Fruit fly (Drosophila melanogaster) whole organism, pupa: ENCODE measurements around the gene Ugt303A1.
A peak's percentile ranks its signal among the peaks of the same experiment; 100 is the strongest.

Experiments
- CG12605 ChIP-seq: fragments of 200-800 bp; sonication (Bioruptor generic); IDR thresholded peaks from 2 replicates; pipeline ENCODE4 v1.3.6; 2022; ENCODE audit warnings: missing biosample characterization, missing genetic modification characterization
- CG9948 ChIP-seq: fragments of 200-800 bp; sonication (Bioruptor generic); optimal IDR thresholded peaks from 2 replicates; lab custom pipeline; 2018; ENCODE audit warnings: missing biosample characterization, mild to moderate bottlenecking, missing genetic modification characterization, moderate library complexity
- Ets98B ChIP-seq: fragments of 200-800 bp; sonication (Bioruptor generic); IDR thresholded peaks from 2 replicates; pipeline ENCODE4 v1.3.6; 2022; ENCODE audit warnings: missing biosample characterization, missing genetic modification characterization
- Pif1B ChIP-seq: fragments of 200-800 bp; sonication (Bioruptor generic); optimal IDR thresholded peaks from 3 replicates; lab custom pipeline; 2016; ENCODE audit warnings: missing biosample characterization, missing genetic modification characterization
- rn ChIP-seq: fragments of 200-800 bp; sonication (Bioruptor generic); IDR thresholded peaks from 2 replicates; pipeline ENCODE4 v1.3.6; 2022; ENCODE audit warnings: missing biosample characterization, missing genetic modification characterization

dm6 chr3R:11153799-11154273 lies 21.5 kb upstream of the Ugt303A1 start, which contains the start of gene Ugt302K1:
- no peak for TF ChIP-seq rn
- TF ChIP-seq Pif1B (GFP tag; lab: Kevin White, UChicago), result peak; percentile 27
- TF ChIP-seq CG12605 (GFP tag; lab: Robert Waterston, UW), result peak; percentile 56; the same call in 1 of the 2 replicates
- peak; percentile 55 for TF ChIP-seq Ets98B
- TF ChIP-seq CG9948 (tag; lab: Kevin White, UChicago), result peak; percentile 75
